Worm (Caenorhabditis elegans) whole organism, young adult: ENCODE data around the gene gcc-2.

Experiments used
- F22D6.2 ChIP-seq: sonication (generic microtip); optimal IDR thresholded peaks from 2 replicates; lab custom pipeline; 2016; ENCODE audit warnings: mild to moderate bottlenecking, missing genetic modification characterization, missing compliant biosample characterization
- ama-1 ChIP-seq, 3 experiments: fragments of 150-350 bp in 1 of 3; sonication (generic microtip) in 2 of 3; optimal IDR thresholded peaks; 2 replicates each; lab custom pipeline; 2014 to 2018; ENCODE audit warnings: missing biosample characterization in 2 of 3, missing genetic modification characterization in 2 of 3, missing genetic modification reagents in 2 of 3
- aptf-2 ChIP-seq: fragments of 200-800 bp; sonication (Bioruptor generic); conservative IDR thresholded peaks from 2 replicates; pipeline ENCODE4 v1.3.6; 2022; ENCODE audit warnings: missing genetic modification reagents, missing genetic modification characterization, missing compliant biosample characterization
- athp-1 ChIP-seq: sonication (generic microtip); optimal IDR thresholded peaks from 2 replicates; lab custom pipeline; 2017; ENCODE audit warnings: mild to moderate bottlenecking, missing genetic modification characterization, missing compliant biosample characterization
- ceh-79 ChIP-seq: sonication (generic microtip); optimal IDR thresholded peaks from 2 replicates; lab custom pipeline; 2017; ENCODE audit warnings: mild to moderate bottlenecking, missing genetic modification characterization, missing compliant biosample characterization
- dpl-1 ChIP-seq: fragments of 150-350 bp; optimal IDR thresholded peaks from 2 replicates; lab custom pipeline; 2014; ENCODE audit warnings: missing biosample characterization, missing genetic modification reagents, missing genetic modification characterization
- egl-44 ChIP-seq: fragments of 200-800 bp; sonication (Bioruptor generic); IDR thresholded peaks from 2 replicates; pipeline ENCODE4 v1.3.6; 2022; ENCODE audit warnings: missing genetic modification reagents, missing genetic modification characterization, missing compliant biosample characterization
- hlh-12 ChIP-seq: sonication (generic microtip); optimal IDR thresholded peaks from 2 replicates; lab custom pipeline; 2016; ENCODE audit warnings: missing genetic modification characterization, missing compliant biosample characterization
- let-607 ChIP-seq, 2 experiments: fragments of 200-800 bp in 1 of 2; sonication (Bioruptor generic) in 1 of 2; sonication (generic microtip) in 1 of 2; optimal IDR thresholded peaks; 2 replicates each; lab custom pipeline; 2016 to 2018; ENCODE audit warnings: mild to moderate bottlenecking in 2 of 2, missing compliant biosample characterization in 2 of 2, missing genetic modification characterization in 2 of 2, moderate library complexity in 2 of 2, missing genotype in 1 of 2
- madf-8 ChIP-seq: fragments of 200-800 bp; sonication (Bioruptor generic); conservative IDR thresholded peaks from 2 replicates; pipeline ENCODE4 v1.3.6; 2022; ENCODE audit warnings: missing genetic modification reagents, missing genetic modification characterization, missing compliant biosample characterization
- pha-4 ChIP-seq: fragments of 150-350 bp; sonication (generic microtip); optimal IDR thresholded peaks from 2 replicates; lab custom pipeline; 2014; ENCODE audit warnings: missing biosample characterization, missing genetic modification reagents, missing genetic modification characterization
- tbp1 ChIP-seq: fragments of 200-800 bp; sonication (Bioruptor generic); optimal IDR thresholded peaks from 2 replicates; lab custom pipeline; 2018; ENCODE audit warnings: mild to moderate bottlenecking, missing genetic modification characterization, missing compliant biosample characterization

DNA sequence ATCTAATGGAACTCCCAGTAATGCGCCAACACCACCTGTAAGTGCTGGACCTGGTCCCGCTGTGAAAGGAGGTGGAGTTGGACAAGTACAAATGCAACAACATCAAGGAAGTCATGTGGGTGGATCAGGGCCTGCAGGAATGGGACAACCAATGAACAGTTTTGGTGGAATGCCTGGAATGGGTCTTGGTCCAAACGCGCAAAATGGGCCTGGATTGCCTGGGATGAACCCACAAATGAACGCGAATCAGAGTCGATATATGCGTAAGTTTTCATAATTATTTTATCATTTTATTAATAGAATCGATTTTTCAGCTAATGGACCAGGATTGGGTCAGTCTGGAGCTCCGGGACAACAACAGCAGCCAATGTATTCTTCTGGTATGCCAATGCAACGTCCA, 10.5 kb upstream of the gcc-2 start:
- TF ChIP-seq ama-1 (optimal IDR thresholded peaks at IDR 0.05; lab: Kevin White, UChicago) (no peak), ama-1 (GFP tag; optimal IDR thresholded peaks at IDR 0.05; lab: Kevin White, UChicago) (no peak), let-607 (tag; optimal IDR thresholded peaks at IDR 0.05; lab: Kevin White, UChicago) (no peak), hlh-12 (tag; lab: Kevin White, UChicago) (no peak), dpl-1 (GFP tag; lab: Kevin White, UChicago) (no peak), tbp1 (GFP tag; lab: Kevin White, UChicago) (no peak), F22D6.2 (tag; lab: Kevin White, UChicago) (no peak), madf-8 (GFP tag; lab: Robert Waterston, UW) (no peak), athp-1 (tag; lab: Kevin White, UChicago) (no peak), aptf-2 (GFP tag; lab: Robert Waterston, UW) (no peak), ceh-79 (no peak), pha-4 (tag; lab: Kevin White, UChicago) (no peak), egl-44 (no peak)
